Worm (Caenorhabditis elegans): Measurements from ENCODE around the gene Y75B12B.3.

DNA sequence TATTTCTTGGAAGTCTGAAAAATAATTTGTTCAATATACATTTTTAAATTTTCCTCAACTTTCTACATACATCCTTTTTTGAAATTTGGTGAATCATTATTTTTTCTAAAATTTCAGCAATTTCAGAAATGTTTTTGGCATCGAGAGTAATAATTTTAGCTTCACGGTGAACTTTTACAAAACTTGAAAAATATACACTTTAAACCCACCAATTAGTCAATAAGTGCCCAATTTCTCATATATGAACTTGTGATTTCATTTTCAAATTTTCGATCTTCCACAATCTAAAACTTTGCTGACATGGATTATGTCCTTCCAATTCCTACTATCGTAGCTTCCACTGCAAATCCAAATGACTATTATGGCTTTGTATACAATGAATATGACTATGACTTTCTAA is 37.6 kb upstream of the Y75B12B.3 start, which contains the start of gene srw-24:
- TF ChIP-seq dao-5 (tag; optimal IDR thresholded peaks at IDR 0.05) = no peak
- TF ChIP-seq him-1 (tag; optimal IDR thresholded peaks at IDR 0.05) = no peak
- no peak for TF ChIP-seq W03F9.2 (tag; optimal IDR thresholded peaks at IDR 0.05)

All from whole organism, L4/young adult.